Fruit fly (Drosophila melanogaster) Kc167 (cell line): ENCODE results near the gene CG13634.

Experiments
- Myc ChIP-seq: fragments of >200 bp; optimal IDR thresholded peaks from 2 replicates; lab custom pipeline; 2017; ENCODE audit warnings: missing external identifiers
- Sin3A ChIP-seq: fragments of >200 bp; optimal IDR thresholded peaks from 2 replicates; lab custom pipeline; 2018; ENCODE audit warnings: missing external identifiers
- h ChIP-seq: fragments of >200 bp; optimal IDR thresholded peaks from 3 replicates; lab custom pipeline; 2018; ENCODE audit warnings: missing external identifiers
- insv ChIP-seq: fragments of >200 bp; optimal IDR thresholded peaks from 3 replicates; lab custom pipeline; 2018; ENCODE audit warnings: missing external identifiers
- psq ChIP-seq: fragments of >200 bp; optimal IDR thresholded peaks from 2 replicates; lab custom pipeline; 2017; ENCODE audit warnings: missing external identifiers
- ttk ChIP-seq: sonication (Bioruptor generic); optimal IDR thresholded peaks from 2 replicates; lab custom pipeline; 2017; ENCODE audit warnings: missing external identifiers

CG13634 gene

dm6 chr3R:24790036-24790435, at the start of gene CG13634:
Gene CG13634 (minus strand): TSS chr3R:24790136.
- TF ChIP-seq Sin3A (lab: Kevin White, UChicago) (no peak), h (lab: Kevin White, UChicago) (no peak)

- no peak for TF ChIP-seq Myc (lab: Kevin White, UChicago)
- no peak for TF ChIP-seq h (lab: Kevin White, UChicago)
- TF ChIP-seq insv (lab: Kevin White, UChicago), result no peak
- TF ChIP-seq ttk, result no peak
- no peak for TF ChIP-seq Sin3A (lab: Kevin White, UChicago)
- TF ChIP-seq psq (lab: Kevin White, UChicago), result no peak
These were observed 43.7 kb upstream of the CG13634 start, which contains the start of gene sosie for dm6 chr3R:24833652-24834051. Gene sosie (plus strand): TSS chr3R:24833952.

- no peak for TF ChIP-seq Sin3A (lab: Kevin White, UChicago)
These were observed 40.0 kb upstream of the CG13634 start, which contains the start of the genes Kaz and CG43273 for dm6 chr3R:24829887-24830351. Gene Kaz (minus strand): TSS chr3R:24829959. Gene CG43273 (plus strand): TSS chr3R:24830301.

- TF ChIP-seq ttk, result no peak
- no peak for TF ChIP-seq Myc (lab: Kevin White, UChicago)
- no peak for TF ChIP-seq insv (lab: Kevin White, UChicago)
- no peak for TF ChIP-seq Sin3A (lab: Kevin White, UChicago)
- no peak for TF ChIP-seq psq (lab: Kevin White, UChicago)
- no peak for TF ChIP-seq h (lab: Kevin White, UChicago)
These were observed 38.3 kb upstream of the CG13634 start, which contains the start of gene RabX4 for dm6 chr3R:24828234-24828633. Gene RabX4 (minus strand): TSS chr3R:24828409.

DNA sequence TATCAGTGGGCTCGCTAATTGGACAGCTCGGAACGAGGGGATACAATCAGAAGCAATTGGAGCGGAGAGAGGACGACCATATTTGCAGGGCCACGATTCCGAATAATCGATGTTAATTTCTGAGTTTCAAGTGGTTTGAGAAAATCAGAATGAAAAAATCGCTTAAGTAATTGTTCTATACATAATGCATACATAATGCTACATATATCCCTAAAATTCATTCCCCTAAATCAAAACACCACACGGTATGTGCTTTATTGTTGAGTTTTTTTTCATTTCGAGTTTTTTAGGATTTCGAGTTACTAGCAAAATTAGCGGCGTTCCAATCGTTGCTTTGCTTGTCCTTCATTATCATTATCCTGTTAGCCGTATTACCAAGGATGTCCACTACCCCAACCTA, 35.6 kb upstream of the CG13634 start, which contains the start of gene niki:
Gene niki (minus strand): TSS at position 101 of the 400 bp plus-strand sequence.
- TF ChIP-seq Sin3A (lab: Kevin White, UChicago) (no peak), h (lab: Kevin White, UChicago) (no peak), Myc (lab: Kevin White, UChicago) (no peak), insv (lab: Kevin White, UChicago) (no peak), psq (lab: Kevin White, UChicago) (no peak), ttk (no peak)

dm6 chr3R:24823061-24823460, 33.1 kb upstream of the CG13634 start:
- TF ChIP-seq insv (lab: Kevin White, UChicago) (no peak), Sin3A (lab: Kevin White, UChicago) (no peak), psq (lab: Kevin White, UChicago) (no peak), h (lab: Kevin White, UChicago) (no peak), ttk (no peak)

DNA sequence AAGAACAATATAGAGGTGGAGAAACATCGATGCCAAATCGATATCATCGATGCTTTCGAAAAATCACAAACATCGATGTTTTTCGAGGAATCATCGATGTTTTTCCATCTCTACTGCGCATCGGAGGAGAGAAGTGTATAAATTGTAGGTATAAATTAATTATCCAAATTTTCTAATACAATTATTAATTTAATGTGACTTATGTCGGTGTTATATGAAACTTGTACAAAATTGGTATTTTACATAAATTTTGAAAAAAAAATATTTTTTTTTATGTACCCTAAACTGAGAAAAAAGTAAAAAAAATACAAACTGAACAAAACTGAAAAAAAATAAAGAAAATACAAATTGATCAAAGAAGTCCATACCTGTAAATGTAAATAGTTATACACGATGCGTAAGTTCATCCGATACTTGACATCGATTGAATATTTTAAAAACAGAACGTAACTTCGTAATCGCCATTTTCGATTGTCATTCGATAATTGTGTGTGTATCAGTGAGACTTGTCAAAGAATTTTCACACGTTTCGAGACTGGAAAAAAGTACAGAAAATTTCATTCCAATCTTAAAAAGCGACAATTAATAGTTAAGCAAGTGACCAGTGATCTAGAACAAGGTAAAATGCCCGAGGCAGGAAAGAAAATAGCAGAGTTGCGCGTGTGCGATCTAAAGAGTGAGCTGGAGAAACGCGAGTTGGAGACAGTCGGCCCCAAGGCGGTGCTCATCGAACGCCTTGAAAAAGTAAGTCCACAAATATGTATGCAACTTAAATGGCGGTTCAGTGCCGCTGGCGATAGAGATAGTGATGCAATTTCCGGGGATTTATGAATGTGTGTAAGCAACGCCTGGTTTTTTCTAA, 27.3 kb upstream of the CG13634 start, which contains the start of the genes CG5808 and Saf-B:
Gene CG5808 (minus strand): TSS at position 15 of the 862 bp plus-strand sequence.
Gene Saf-B (plus strand): TSS at position 472 of the 862 bp plus-strand sequence.
- TF ChIP-seq h (lab: Kevin White, UChicago) (no peak), insv (lab: Kevin White, UChicago) (no peak), psq (lab: Kevin White, UChicago) (no peak), Myc (lab: Kevin White, UChicago) (no peak), ttk (no peak), Sin3A (lab: Kevin White, UChicago) (no peak)

DNA sequence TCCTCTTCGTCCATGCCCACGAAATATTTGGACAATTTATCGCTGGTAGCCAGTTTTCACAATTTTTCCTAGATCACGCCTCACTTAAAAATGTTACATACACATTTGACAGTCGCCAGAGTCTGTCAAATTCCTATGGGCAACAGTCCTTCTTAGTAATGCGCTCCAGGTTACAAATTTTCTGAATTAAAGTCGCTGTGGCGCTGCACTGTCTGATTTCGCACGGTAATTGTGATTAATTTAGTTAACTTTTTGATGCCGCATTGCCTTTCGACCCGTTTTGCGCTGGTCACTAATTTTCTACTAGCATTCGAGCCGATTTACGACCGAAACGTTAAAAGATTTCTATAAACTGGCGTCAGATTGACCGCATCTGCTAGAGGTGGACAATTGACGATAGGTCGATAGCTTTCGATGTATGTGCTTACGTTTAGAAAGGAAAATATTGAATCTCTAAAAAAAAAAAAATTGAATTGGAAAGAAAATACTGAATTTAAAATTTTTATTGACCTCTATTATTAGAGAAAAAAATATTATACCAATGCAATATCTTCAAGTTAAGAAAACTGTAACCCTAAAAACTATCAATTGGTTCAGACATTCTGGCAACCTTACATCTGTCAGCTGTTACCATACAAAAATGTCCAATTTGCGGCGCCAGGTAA, 23.8 kb upstream of the CG13634 start, which contains the start of the genes lili and CG34150:
Gene lili (minus strand): TSS at position 376 of the 665 bp plus-strand sequence.
Gene CG34150 (plus strand): TSS at position 626 of the 665 bp plus-strand sequence.
- TF ChIP-seq ttk, result no peak
- TF ChIP-seq Myc (lab: Kevin White, UChicago), result no peak
- TF ChIP-seq Sin3A (lab: Kevin White, UChicago), result no peak
- TF ChIP-seq psq (lab: Kevin White, UChicago), result no peak
- TF ChIP-seq insv (lab: Kevin White, UChicago), result no peak
- TF ChIP-seq h (lab: Kevin White, UChicago), result no peak

DNA sequence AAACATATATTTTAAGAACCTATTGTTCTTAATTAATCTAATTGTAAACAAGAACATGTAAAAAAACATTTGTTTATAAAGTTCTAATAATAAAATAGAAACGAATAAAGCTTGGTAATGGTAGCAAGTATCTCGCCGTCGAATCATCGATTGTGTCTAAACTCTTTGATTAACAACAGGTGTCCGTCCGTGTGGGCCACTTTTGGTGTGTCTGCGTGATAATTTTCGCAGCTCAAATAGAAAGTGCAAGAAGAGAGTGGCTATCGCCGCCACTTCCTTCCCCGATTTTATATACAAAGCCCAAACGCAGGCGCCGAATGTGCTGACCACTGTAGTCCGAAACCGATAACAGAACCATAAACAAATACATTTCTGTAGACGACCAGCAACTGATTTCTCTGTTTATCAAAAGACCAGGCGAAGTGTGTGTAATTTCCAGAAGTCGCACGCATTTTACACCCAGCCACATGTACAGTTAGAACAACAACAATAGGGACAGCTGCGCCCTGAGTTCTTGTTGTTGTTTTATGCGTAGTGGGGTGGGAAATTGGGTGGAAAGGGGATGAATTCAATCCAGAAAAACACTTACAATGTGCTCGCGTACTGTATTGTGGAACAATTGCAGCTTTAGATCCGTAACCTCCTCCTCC, 23.2 kb upstream of the CG13634 start:
- TF ChIP-seq Sin3A (lab: Kevin White, UChicago), result no peak
- no peak for TF ChIP-seq ttk
- no peak for TF ChIP-seq insv (lab: Kevin White, UChicago)
- no peak for TF ChIP-seq psq (lab: Kevin White, UChicago)
- TF ChIP-seq h (lab: Kevin White, UChicago), result no peak
- TF ChIP-seq Myc (lab: Kevin White, UChicago), result no peak

DNA sequence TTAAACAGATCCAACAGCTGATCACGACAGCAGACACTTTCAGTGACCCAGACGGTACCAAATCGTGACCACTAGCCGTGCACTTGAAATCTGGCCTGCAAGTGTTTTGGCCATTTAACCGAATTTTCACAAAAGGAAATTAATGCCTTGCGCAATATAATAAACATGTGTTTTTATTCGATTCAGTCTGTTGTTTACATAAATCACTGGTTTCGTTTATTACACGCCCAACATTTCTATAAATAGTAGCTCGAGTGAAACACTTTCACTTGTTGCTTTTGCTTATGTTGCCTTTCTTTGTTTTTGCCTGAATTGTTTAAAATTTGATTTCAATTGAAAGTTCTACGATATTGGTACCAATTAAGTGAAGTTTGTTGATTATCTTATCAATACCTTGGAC, 22.5 kb upstream of the CG13634 start:
- no peak for TF ChIP-seq h (lab: Kevin White, UChicago)
- TF ChIP-seq psq (lab: Kevin White, UChicago), result no peak
- no peak for TF ChIP-seq ttk
- TF ChIP-seq Myc (lab: Kevin White, UChicago), result no peak
- no peak for TF ChIP-seq Sin3A (lab: Kevin White, UChicago)
